Worm (Caenorhabditis elegans): ENCODE data around the gene spe-10.

ce11 chrV:10388318-10388717 is 4.3 kb downstream of the spe-10 start, which contains the start of gene AC3.5:
- no peak for TF ChIP-seq unc-62 (GFP tag; optimal IDR thresholded peaks at IDR 0.05)
- no peak for TF ChIP-seq pqm-1 (tag; optimal IDR thresholded peaks at IDR 0.05)
- no peak for TF ChIP-seq ceh-9 (tag; optimal IDR thresholded peaks at IDR 0.05)
- TF ChIP-seq nhr-11 (tag; optimal IDR thresholded peaks at IDR 0.05) = no peak
- TF ChIP-seq snpc-4 (tag; optimal IDR thresholded peaks at IDR 0.05) = no peak
- no peak for TF ChIP-seq nhr-25 (tag; optimal IDR thresholded peaks at IDR 0.05)
- no peak for TF ChIP-seq R02D3.7 (tag; optimal IDR thresholded peaks at IDR 0.05)

Data from whole organism, L3 larva.